Worm (Caenorhabditis elegans) whole organism, young adult: Measurements from ENCODE around the gene C05C10.7.

Experiments used
- C17E4.6 ChIP-seq: fragments of 200-800 bp; sonication (Bioruptor generic); IDR thresholded peaks from 2 replicates; pipeline ENCODE4 v1.3.6; 2022; ENCODE audit warnings: missing genetic modification reagents, missing genetic modification characterization, missing compliant biosample characterization
- F33H1.4 ChIP-seq: fragments of 200-800 bp; sonication (Bioruptor generic); IDR thresholded peaks from 2 replicates; pipeline ENCODE4 v1.3.6; 2022; ENCODE audit warnings: missing genetic modification reagents, missing genetic modification characterization, missing compliant biosample characterization
- F37B4.10 ChIP-seq: fragments of 200-800 bp; sonication (Bioruptor generic); IDR thresholded peaks from 2 replicates; pipeline ENCODE4 v1.3.6; 2022; ENCODE audit warnings: missing genetic modification characterization, missing compliant biosample characterization
- F57A8.1 ChIP-seq: fragments of 200-800 bp; sonication (Bioruptor generic); optimal IDR thresholded peaks from 2 replicates; lab custom pipeline; 2018; ENCODE audit warnings: mild to moderate bottlenecking, missing genetic modification characterization, moderate library complexity, missing compliant biosample characterization
- T07F8.4 ChIP-seq: sonication (generic microtip); optimal IDR thresholded peaks from 2 replicates; lab custom pipeline; 2016; ENCODE audit warnings: mild to moderate bottlenecking, missing genetic modification characterization, moderate library complexity, missing compliant biosample characterization
- Y53G8AR.9 ChIP-seq: fragments of 200-800 bp; sonication (Bioruptor generic); conservative IDR thresholded peaks from 2 replicates; pipeline ENCODE4 v1.3.6; 2022; ENCODE audit warnings: missing genetic modification reagents, missing genetic modification characterization, missing compliant biosample characterization
- Y95B8A.8 ChIP-seq: fragments of 200-800 bp; sonication (Bioruptor generic); IDR thresholded peaks from 2 replicates; pipeline ENCODE4 v1.3.6; 2022; ENCODE audit warnings: missing genetic modification reagents, missing genetic modification characterization, missing compliant biosample characterization
- akir-1 ChIP-seq: fragments of 200-800 bp; sonication (Bioruptor generic); optimal IDR thresholded peaks from 2 replicates; lab custom pipeline; 2018; ENCODE audit warnings: mild to moderate bottlenecking, missing genetic modification characterization, moderate library complexity, missing compliant biosample characterization
- ama-1 ChIP-seq, 3 experiments: fragments of 150-350 bp in 1 of 3; sonication (generic microtip) in 2 of 3; optimal IDR thresholded peaks; 2 replicates each; lab custom pipeline; 2014 to 2018; ENCODE audit warnings: missing biosample characterization in 2 of 3, missing genetic modification characterization in 2 of 3, missing genetic modification reagents in 2 of 3
- attf-5 ChIP-seq: fragments of 200-800 bp; sonication (Bioruptor generic); optimal IDR thresholded peaks from 2 replicates; lab custom pipeline; 2018; ENCODE audit warnings: mild to moderate bottlenecking, missing genetic modification characterization, missing compliant biosample characterization
- cebp-1 ChIP-seq, 2 experiments: fragments of 200-800 bp in 1 of 2; sonication (Bioruptor generic) in 1 of 2; sonication (generic microtip) in 1 of 2; IDR thresholded peaks in 1 of 2; optimal IDR thresholded peaks in 1 of 2; 2 replicates each; pipeline versions ENCODE4 v1.3.6 to Lab custom; 2017 to 2022; ENCODE audit warnings: missing compliant biosample characterization in 2 of 2, missing genetic modification characterization in 2 of 2, mild to moderate bottlenecking in 1 of 2, missing genetic modification reagents in 1 of 2, moderate library complexity in 1 of 2
- ceh-40 ChIP-seq: fragments of 200-800 bp; sonication (Bioruptor generic); IDR thresholded peaks from 2 replicates; pipeline ENCODE4 v1.3.6; 2022; ENCODE audit warnings: missing genetic modification characterization, missing compliant biosample characterization
- ceh-79 ChIP-seq: sonication (generic microtip); optimal IDR thresholded peaks from 2 replicates; lab custom pipeline; 2017; ENCODE audit warnings: mild to moderate bottlenecking, missing genetic modification characterization, missing compliant biosample characterization
- die-1 ChIP-seq: sonication (generic microtip); optimal IDR thresholded peaks from 2 replicates; lab custom pipeline; 2016; ENCODE audit warnings: missing genotype, mild to moderate bottlenecking, missing genetic modification characterization, missing compliant biosample characterization
- efl-1 ChIP-seq: fragments of 150-350 bp; optimal IDR thresholded peaks from 2 replicates; lab custom pipeline; 2014; ENCODE audit warnings: missing biosample characterization, missing genetic modification reagents, missing genetic modification characterization
- egl-18 ChIP-seq: fragments of 200-800 bp; sonication (Bioruptor generic); IDR thresholded peaks from 2 replicates; pipeline ENCODE4 v1.3.6; 2022; ENCODE audit warnings: missing genetic modification reagents, missing genetic modification characterization, missing compliant biosample characterization
- hmg-1.2 ChIP-seq: fragments of 200-800 bp; sonication (Bioruptor generic); IDR thresholded peaks from 2 replicates; pipeline ENCODE4 v1.3.6; 2022; ENCODE audit warnings: missing genetic modification reagents, missing genetic modification characterization, missing compliant biosample characterization
- let-607 ChIP-seq, 2 experiments: fragments of 200-800 bp in 1 of 2; sonication (Bioruptor generic) in 1 of 2; sonication (generic microtip) in 1 of 2; optimal IDR thresholded peaks; 2 replicates each; lab custom pipeline; 2016 to 2018; ENCODE audit warnings: mild to moderate bottlenecking in 2 of 2, missing compliant biosample characterization in 2 of 2, missing genetic modification characterization in 2 of 2, moderate library complexity in 2 of 2, missing genotype in 1 of 2
- lin-26 ChIP-seq: fragments of 200-800 bp; sonication (Bioruptor generic); IDR thresholded peaks from 2 replicates; pipeline ENCODE4 v1.3.6; 2022; ENCODE audit warnings: missing genetic modification reagents, missing genetic modification characterization, missing compliant biosample characterization
- madf-10 ChIP-seq: sonication (generic microtip); optimal IDR thresholded peaks from 2 replicates; lab custom pipeline; 2016; ENCODE audit warnings: mild to moderate bottlenecking, missing genetic modification characterization, missing compliant biosample characterization
- mxl-1 ChIP-seq: sonication (generic microtip); optimal IDR thresholded peaks from 2 replicates; lab custom pipeline; 2016; ENCODE audit warnings: missing genetic modification characterization, missing compliant biosample characterization
- nhr-27 ChIP-seq: fragments of 200-800 bp; sonication (Bioruptor generic); optimal IDR thresholded peaks from 2 replicates; lab custom pipeline; 2018; ENCODE audit warnings: mild to moderate bottlenecking, missing genetic modification characterization, moderate library complexity, missing compliant biosample characterization
- pha-4 ChIP-seq: fragments of 150-350 bp; sonication (generic microtip); optimal IDR thresholded peaks from 2 replicates; lab custom pipeline; 2014; ENCODE audit warnings: missing biosample characterization, missing genetic modification reagents, missing genetic modification characterization
- sdz-38 ChIP-seq: sonication (generic microtip); optimal IDR thresholded peaks from 2 replicates; lab custom pipeline; 2016; ENCODE audit warnings: missing genotype, missing genetic modification characterization, missing compliant biosample characterization
- sea-2 ChIP-seq: fragments of 200-800 bp; sonication (Bioruptor generic); IDR thresholded peaks from 2 replicates; pipeline ENCODE4 v1.3.6; 2022; ENCODE audit warnings: missing genetic modification characterization, missing compliant biosample characterization
- snpc-1.1 ChIP-seq: sonication (generic microtip); optimal IDR thresholded peaks from 2 replicates; lab custom pipeline; 2017; ENCODE audit warnings: missing genetic modification characterization, mild to moderate bottlenecking, missing compliant biosample characterization, antibody characterized with exemption, moderate library complexity, missing genotype, missing genetic modification reagents; ENCODE audit not compliant: insufficient read depth
- snpc-3.4 ChIP-seq: sonication (generic microtip); optimal IDR thresholded peaks from 2 replicates; lab custom pipeline; 2017; ENCODE audit warnings: missing genetic modification characterization, mild to moderate bottlenecking, missing compliant biosample characterization, antibody characterized with exemption, moderate library complexity, missing genotype, missing genetic modification reagents
- tbx-9 ChIP-seq: sonication (generic microtip); optimal IDR thresholded peaks from 2 replicates; lab custom pipeline; 2016; ENCODE audit warnings: borderline replicate concordance, missing genetic modification characterization, inconsistent platforms, missing compliant biosample characterization
- ztf-18 ChIP-seq: sonication (generic microtip); optimal IDR thresholded peaks from 2 replicates; lab custom pipeline; 2016; ENCODE audit warnings: missing genotype, mild to moderate bottlenecking, missing genetic modification characterization, missing compliant biosample characterization
- ztf-25 ChIP-seq: fragments of 200-800 bp; sonication (Bioruptor generic); IDR thresholded peaks from 2 replicates; pipeline ENCODE4 v1.3.6; 2022; ENCODE audit warnings: missing genetic modification reagents, missing genetic modification characterization, missing compliant biosample characterization
- ztf-28 ChIP-seq: fragments of 200-800 bp; sonication (Bioruptor generic); IDR thresholded peaks from 2 replicates; pipeline ENCODE4 v1.3.6; 2022; ENCODE audit warnings: missing genetic modification reagents, missing genetic modification characterization, missing compliant biosample characterization

Gene C05C10.7

ce11 chrII:9931012-9931411 is 7.8 kb downstream of the C05C10.7 start (continued):
- TF ChIP-seq snpc-1.1 (tag; lab: Kevin White, UChicago) = no peak
- TF ChIP-seq ztf-28 (GFP tag; lab: Robert Waterston, UW) = no peak
- TF ChIP-seq F33H1.4 (GFP tag; lab: Robert Waterston, UW) = no peak
- TF ChIP-seq mxl-1 (tag; lab: Kevin White, UChicago) = no peak
- TF ChIP-seq cebp-1 (GFP tag; IDR thresholded peaks at IDR 0.05; lab: Robert Waterston, UW) = no peak
- peak; percentile 43 for TF ChIP-seq cebp-1 (tag; optimal IDR thresholded peaks at IDR 0.05; lab: Kevin White, UChicago)
- no peak for TF ChIP-seq ztf-25 (GFP tag; lab: Robert Waterston, UW)
- no peak for TF ChIP-seq Y53G8AR.9 (GFP tag; lab: Robert Waterston, UW)
- TF ChIP-seq snpc-3.4 = no peak
- TF ChIP-seq tbx-9 = no peak
- no peak for TF ChIP-seq F57A8.1 (GFP tag; lab: Kevin White, UChicago)

- TF ChIP-seq die-1 (tag; lab: Kevin White, UChicago) = no peak
- TF ChIP-seq, all 124 proteins: peak for 0
Measured at ce11 chrII:9928470-9928869, 10.3 kb downstream of the C05C10.7 start.

- TF ChIP-seq hmg-1.2 (GFP tag; lab: Robert Waterston, UW) (peak; percentile 52; the same call in 1 of the 2 replicates), ztf-18 (no peak)
Measured at ce11 chrII:9921622-9922269, 17.0 kb downstream of the C05C10.7 start, which contains the start of gene C05C10.2. TSS of gene C05C10.2 (plus strand) at chrII:9922219.

ce11 chrII:9920468-9920867 is 18.3 kb downstream of the C05C10.7 start, which contains the start of gene pho-10:
TSS of gene pho-10 (minus strand) at chrII:9920568.
- no peak for TF ChIP-seq attf-5
- no peak for TF ChIP-seq ceh-40 (GFP tag; lab: Robert Waterston, UW)
- no peak for TF ChIP-seq ama-1 (optimal IDR thresholded peaks at IDR 0.05; lab: Kevin White, UChicago)
- no peak for TF ChIP-seq ama-1 (GFP tag; optimal IDR thresholded peaks at IDR 0.05; lab: Kevin White, UChicago)
- TF ChIP-seq sea-2 (GFP tag; lab: Robert Waterston, UW) = no peak
- TF ChIP-seq let-607 (tag; optimal IDR thresholded peaks at IDR 0.05; lab: Kevin White, UChicago) = no peak
- no peak for TF ChIP-seq F37B4.10 (GFP tag; lab: Robert Waterston, UW)
- TF ChIP-seq pha-4 (tag; lab: Kevin White, UChicago) = no peak
- no peak for TF ChIP-seq cebp-1 (GFP tag; IDR thresholded peaks at IDR 0.05; lab: Robert Waterston, UW)
- no peak for TF ChIP-seq cebp-1 (tag; optimal IDR thresholded peaks at IDR 0.05; lab: Kevin White, UChicago)
- TF ChIP-seq T07F8.4 (tag; lab: Kevin White, UChicago) = no peak
- no peak for TF ChIP-seq efl-1 (GFP tag; lab: Kevin White, UChicago)

- no peak for TF ChIP-seq lin-26 (GFP tag; lab: Robert Waterston, UW)
Measured at ce11 chrII:9917904-9918303, 20.9 kb downstream of the C05C10.7 start, which contains the start of gene C05C10.8. TSS of gene C05C10.8 (minus strand) at chrII:9918004.

- TF ChIP-seq ceh-79 (tag; lab: Kevin White, UChicago) (no peak), ama-1 (optimal IDR thresholded peaks at IDR 0.05; lab: Kevin White, UChicago) (no peak), ama-1 (GFP tag; optimal IDR thresholded peaks at IDR 0.05; lab: Kevin White, UChicago) (no peak), sdz-38 (no peak), Y95B8A.8 (GFP tag; lab: Robert Waterston, UW) (no peak), sea-2 (GFP tag; lab: Robert Waterston, UW) (no peak), nhr-27 (tag; lab: Kevin White, UChicago) (no peak), mxl-1 (tag; lab: Kevin White, UChicago) (no peak), C17E4.6 (GFP tag; lab: Robert Waterston, UW) (no peak), madf-10 (tag; lab: Kevin White, UChicago) (no peak), egl-18 (GFP tag; lab: Robert Waterston, UW) (no peak), akir-1 (GFP tag; lab: Kevin White, UChicago) (no peak), F37B4.10 (GFP tag; lab: Robert Waterston, UW) (no peak)
Measured at ce11 chrII:9916177-9916576, 22.6 kb downstream of the C05C10.7 start, which contains the start of gene F26C11.4. TSS of gene F26C11.4 (minus strand) at chrII:9916277.
